Fruit fly (Drosophila melanogaster) whole organism, pupa: ENCODE data around the gene ZIPIC.

ENCODE experiments used
- CG10348 ChIP-seq: fragments of 200-800 bp; sonication (Bioruptor generic); IDR thresholded peaks from 2 replicates; pipeline ENCODE4 v1.3.6; 2022; ENCODE audit warnings: missing biosample characterization, missing genetic modification characterization
- CG12605 ChIP-seq: fragments of 200-800 bp; sonication (Bioruptor generic); IDR thresholded peaks from 2 replicates; pipeline ENCODE4 v1.3.6; 2022; ENCODE audit warnings: missing biosample characterization, missing genetic modification characterization
- CG13204 ChIP-seq: fragments of 200-800 bp; sonication (Bioruptor generic); optimal IDR thresholded peaks from 2 replicates; lab custom pipeline; 2018; ENCODE audit warnings: missing biosample characterization, mild to moderate bottlenecking, missing genetic modification characterization, moderate library complexity
- CG14655 ChIP-seq: fragments of 200-800 bp; sonication (Bioruptor generic); optimal IDR thresholded peaks from 3 replicates; lab custom pipeline; 2017; ENCODE audit warnings: mild to moderate bottlenecking, missing biosample characterization, missing genetic modification reagents, missing genetic modification characterization
- CG15710 ChIP-seq: fragments of 200-800 bp; sonication (Bioruptor generic); optimal IDR thresholded peaks from 2 replicates; lab custom pipeline; 2018; ENCODE audit warnings: missing biosample characterization, mild to moderate bottlenecking, missing genetic modification characterization, moderate library complexity
- CG17806 ChIP-seq: fragments of 200-800 bp; sonication (Bioruptor generic); optimal IDR thresholded peaks from 2 replicates; lab custom pipeline; 2018; ENCODE audit warnings: missing biosample characterization, mild to moderate bottlenecking, missing genetic modification characterization, moderate library complexity
- CG32121 ChIP-seq: fragments of 200-800 bp; sonication (Bioruptor generic); IDR thresholded peaks from 2 replicates; pipeline ENCODE4 v1.3.6; 2022; ENCODE audit warnings: missing biosample characterization, missing genetic modification characterization
- CG34367 ChIP-seq: fragments of 200-800 bp; sonication (Bioruptor generic); optimal IDR thresholded peaks from 2 replicates; lab custom pipeline; 2018; ENCODE audit warnings: missing biosample characterization, mild to moderate bottlenecking, missing genetic modification characterization
- CG4496 ChIP-seq: fragments of 200-800 bp; sonication (Bioruptor generic); IDR thresholded peaks from 3 replicates; pipeline ENCODE4 v1.3.6; 2022; ENCODE audit warnings: missing biosample characterization, missing genetic modification characterization
- CG8159 ChIP-seq: fragments of 200-800 bp; sonication (Bioruptor generic); optimal IDR thresholded peaks from 3 replicates; lab custom pipeline; 2018; ENCODE audit warnings: missing biosample characterization, mild to moderate bottlenecking, missing genetic modification characterization, moderate library complexity
- CG8301 ChIP-seq: fragments of 200-800 bp; sonication (Bioruptor generic); optimal IDR thresholded peaks from 2 replicates; lab custom pipeline; 2018; ENCODE audit warnings: missing biosample characterization, mild to moderate bottlenecking, missing genetic modification characterization
- CG9948 ChIP-seq: fragments of 200-800 bp; sonication (Bioruptor generic); optimal IDR thresholded peaks from 2 replicates; lab custom pipeline; 2018; ENCODE audit warnings: missing biosample characterization, mild to moderate bottlenecking, missing genetic modification characterization, moderate library complexity
- D1 ChIP-seq: fragments of 200-800 bp; sonication (Bioruptor generic); optimal IDR thresholded peaks from 2 replicates; lab custom pipeline; 2018; ENCODE audit warnings: missing biosample characterization, mild to moderate bottlenecking, missing genetic modification characterization, moderate library complexity
- EcR ChIP-seq: fragments of 200-800 bp; sonication (Bioruptor generic); optimal IDR thresholded peaks from 3 replicates; lab custom pipeline; 2019; ENCODE audit warnings: missing biosample characterization, missing genetic modification characterization, mild to moderate bottlenecking, moderate library complexity, missing genetic modification reagents
- Ets98B ChIP-seq: fragments of 200-800 bp; sonication (Bioruptor generic); IDR thresholded peaks from 2 replicates; pipeline ENCODE4 v1.3.6; 2022; ENCODE audit warnings: missing biosample characterization, missing genetic modification characterization
- Pif1A ChIP-seq: fragments of 200-800 bp; sonication (Bioruptor generic); optimal IDR thresholded peaks from 3 replicates; lab custom pipeline; 2016; ENCODE audit warnings: missing biosample characterization, missing genetic modification characterization
- Pif1B ChIP-seq: fragments of 200-800 bp; sonication (Bioruptor generic); optimal IDR thresholded peaks from 3 replicates; lab custom pipeline; 2016; ENCODE audit warnings: missing biosample characterization, missing genetic modification characterization
- Snoo ChIP-seq: fragments of 200-800 bp; sonication (Bioruptor generic); optimal IDR thresholded peaks from 3 replicates; lab custom pipeline; 2017; ENCODE audit warnings: missing biosample characterization, mild to moderate bottlenecking, missing genetic modification characterization, inconsistent platforms
- fd96Ca ChIP-seq: fragments of 200-800 bp; sonication (Bioruptor generic); IDR thresholded peaks from 3 replicates; pipeline ENCODE4 v1.3.6; 2022; ENCODE audit warnings: missing biosample characterization, missing genetic modification characterization
- gl ChIP-seq: fragments of 200-800 bp; sonication (Bioruptor generic); optimal IDR thresholded peaks from 2 replicates; lab custom pipeline; 2018; ENCODE audit warnings: missing biosample characterization, mild to moderate bottlenecking, missing genetic modification characterization
- rn ChIP-seq: fragments of 200-800 bp; sonication (Bioruptor generic); IDR thresholded peaks from 2 replicates; pipeline ENCODE4 v1.3.6; 2022; ENCODE audit warnings: missing biosample characterization, missing genetic modification characterization

The ZIPIC gene

DNA sequence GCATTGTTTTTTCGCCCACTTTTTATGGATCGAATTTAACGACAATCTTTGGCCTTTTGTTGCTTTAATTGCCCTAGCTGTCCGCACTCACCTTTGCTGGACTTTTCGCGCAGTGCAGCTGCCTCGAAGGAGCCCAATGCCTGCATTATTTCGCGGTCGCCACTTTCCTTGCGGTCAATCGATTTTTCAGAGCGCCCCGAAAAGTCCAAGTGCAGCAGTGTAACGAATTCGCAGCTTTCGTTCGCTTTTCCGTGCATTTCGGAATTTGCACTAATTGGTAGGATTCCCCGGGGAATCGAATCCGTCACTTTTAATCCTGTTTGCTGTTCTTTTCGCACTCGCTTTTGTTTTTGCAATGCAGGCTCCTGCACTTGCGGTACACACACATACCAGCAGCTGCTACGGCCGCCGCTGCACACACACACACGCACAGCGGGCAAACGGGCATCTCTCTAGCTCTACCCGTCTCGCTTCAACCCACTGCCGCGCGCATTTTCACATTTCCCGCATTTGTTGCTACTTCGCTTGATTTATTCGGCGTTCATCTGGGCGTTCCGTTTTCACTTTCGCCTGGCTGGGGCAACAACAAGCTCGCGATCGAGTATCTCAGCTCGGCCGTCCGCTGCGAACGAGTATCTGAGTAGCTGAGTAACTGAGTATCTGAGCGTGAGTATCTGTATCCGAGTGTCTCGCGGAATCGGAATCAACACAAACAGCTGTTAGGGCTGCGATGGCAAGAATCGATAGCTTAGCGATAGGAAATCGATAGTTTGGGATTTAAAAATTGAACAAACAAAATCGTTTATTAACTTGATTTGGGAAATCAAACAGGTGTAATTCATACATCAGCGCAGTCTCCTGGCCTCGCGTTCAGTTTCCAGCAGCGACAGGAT lies 14.9 kb downstream of the ZIPIC start, which contains the start of gene Mgat2:
TSS of gene Mgat2 (minus strand) at position 663 of the 893 bp plus-strand sequence.
- TF ChIP-seq Pif1B (GFP tag; lab: Kevin White, UChicago) (no peak), Snoo (tag; lab: Kevin White, UChicago) (peak; percentile 17), fd96Ca (no peak), CG34367 (no peak), CG14655 (GFP tag; lab: Kevin White, UChicago) (no peak), D1 (tag; lab: Kevin White, UChicago) (no peak), CG8301 (tag; lab: Kevin White, UChicago) (no peak), rn (GFP tag; lab: Robert Waterston, UW) (no peak), gl (tag; lab: Kevin White, UChicago) (no peak), CG8159 (tag; lab: Kevin White, UChicago) (no peak), EcR (GFP tag; lab: Kevin White, UChicago) (no peak), CG10348 (GFP tag; lab: Robert Waterston, UW) (no peak), CG17806 (peak; percentile 2), CG12605 (GFP tag; lab: Robert Waterston, UW) (peak; percentile 47), CG4496 (GFP tag; lab: Robert Waterston, UW) (peak; percentile 61; the same call in 2 of the 3 replicates), CG32121 (GFP tag; lab: Robert Waterston, UW) (no peak; the same call in 1 of the 2 replicates), CG13204 (peak; percentile 98), Ets98B (GFP tag; lab: Robert Waterston, UW) (peak; percentile 65; the same call in 1 of the 2 replicates), CG9948 (tag; lab: Kevin White, UChicago) (no peak), Pif1A (GFP tag; lab: Kevin White, UChicago) (no peak), CG15710 (tag; lab: Kevin White, UChicago) (no peak)
- TF ChIP-seq, all 21 proteins: peak for 6

DNA sequence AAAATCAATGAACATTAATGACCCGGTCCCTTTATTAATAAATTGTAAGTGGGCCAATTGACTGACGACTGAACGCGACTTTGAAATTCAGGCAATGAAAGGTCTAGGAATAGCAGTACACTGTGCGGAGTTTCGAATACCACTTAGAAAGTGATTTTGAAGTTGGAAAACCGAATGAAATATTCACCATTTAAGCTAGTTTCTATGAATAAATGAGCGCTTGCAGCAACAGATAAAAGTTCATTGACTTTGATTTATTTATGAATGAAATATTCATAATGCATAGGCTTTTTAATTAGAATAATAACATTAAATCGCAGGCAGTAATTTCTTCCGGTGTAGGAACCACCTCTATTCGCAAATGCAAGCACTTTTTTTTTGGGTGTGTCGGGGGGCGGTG lies 15.7 kb downstream of the ZIPIC start:
- TF ChIP-seq Pif1B (GFP tag; lab: Kevin White, UChicago) (no peak), CG17806 (peak; percentile 8), CG15710 (tag; lab: Kevin White, UChicago) (peak; percentile 9), EcR (GFP tag; lab: Kevin White, UChicago) (no peak), CG12605 (GFP tag; lab: Robert Waterston, UW) (no peak), CG14655 (GFP tag; lab: Kevin White, UChicago) (no peak), CG10348 (GFP tag; lab: Robert Waterston, UW) (no peak), gl (tag; lab: Kevin White, UChicago) (no peak), Pif1A (GFP tag; lab: Kevin White, UChicago) (no peak), CG13204 (no peak), CG34367 (no peak), rn (GFP tag; lab: Robert Waterston, UW) (0 out of 2 replicates have a peak, but pooled peaks have one; percentile 21), CG8301 (tag; lab: Kevin White, UChicago) (peak; percentile 44), fd96Ca (peak; percentile 37; the same call in 1 of the 3 replicates), D1 (tag; lab: Kevin White, UChicago) (no peak), CG8159 (tag; lab: Kevin White, UChicago) (peak; percentile 27), CG4496 (GFP tag; lab: Robert Waterston, UW) (peak; percentile 64; the same call in 2 of the 3 replicates), Ets98B (GFP tag; lab: Robert Waterston, UW) (peak; percentile 57), Snoo (tag; lab: Kevin White, UChicago) (no peak), CG9948 (tag; lab: Kevin White, UChicago) (peak; percentile 20), CG32121 (GFP tag; lab: Robert Waterston, UW) (peak; percentile 73)

DNA sequence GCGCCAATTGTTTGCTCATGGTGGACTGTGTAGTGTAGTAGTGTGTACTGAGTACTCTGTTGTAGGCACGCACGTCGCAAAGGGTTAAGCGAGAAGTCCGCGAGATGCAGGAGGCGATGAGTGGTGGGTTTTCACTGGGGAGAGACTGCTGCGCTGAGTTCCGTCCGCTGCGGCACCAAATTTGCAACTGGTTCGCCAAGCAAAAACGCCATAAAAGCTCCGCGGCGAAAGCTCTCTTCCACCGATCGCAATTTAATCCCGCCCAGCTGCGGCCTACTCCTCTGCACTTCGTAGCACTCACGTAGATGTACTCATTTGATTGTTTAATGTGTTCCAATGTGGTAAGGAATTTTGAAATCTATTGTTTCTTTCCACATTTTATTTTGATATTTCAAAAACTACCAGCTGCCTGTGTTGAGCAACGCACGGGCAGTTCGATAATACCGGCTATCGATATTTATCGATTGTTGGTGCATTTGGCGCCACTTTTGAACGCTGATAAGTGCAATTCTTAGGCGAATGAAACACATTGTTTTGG lies 21.6 kb downstream of the ZIPIC start, which contains the start of gene CG7920:
TSS of gene CG7920 (minus strand) at position 308 of the 538 bp plus-strand sequence.
- TF ChIP-seq Pif1B (GFP tag; lab: Kevin White, UChicago), result no peak
- peak; percentile 44; the same call in 1 of the 2 replicates for TF ChIP-seq CG12605 (GFP tag; lab: Robert Waterston, UW)
- peak; percentile 7 for TF ChIP-seq CG34367
- TF ChIP-seq CG32121 (GFP tag; lab: Robert Waterston, UW), result 0 out of 2 replicates have a peak, but pooled peaks have one; percentile 24
- TF ChIP-seq D1 (tag; lab: Kevin White, UChicago), result no peak
- peak; percentile 6 for TF ChIP-seq CG17806
- TF ChIP-seq fd96Ca, result no peak
- TF ChIP-seq CG4496 (GFP tag; lab: Robert Waterston, UW), result 0 out of 3 replicates have a peak, but pooled peaks have one; percentile 36
- peak; percentile 6 for TF ChIP-seq CG8301 (tag; lab: Kevin White, UChicago)
- peak; percentile 40; the same call in 1 of the 2 replicates for TF ChIP-seq Ets98B (GFP tag; lab: Robert Waterston, UW)
- peak; percentile 45 for TF ChIP-seq CG13204
- TF ChIP-seq, all 21 proteins: peak for 8

DNA sequence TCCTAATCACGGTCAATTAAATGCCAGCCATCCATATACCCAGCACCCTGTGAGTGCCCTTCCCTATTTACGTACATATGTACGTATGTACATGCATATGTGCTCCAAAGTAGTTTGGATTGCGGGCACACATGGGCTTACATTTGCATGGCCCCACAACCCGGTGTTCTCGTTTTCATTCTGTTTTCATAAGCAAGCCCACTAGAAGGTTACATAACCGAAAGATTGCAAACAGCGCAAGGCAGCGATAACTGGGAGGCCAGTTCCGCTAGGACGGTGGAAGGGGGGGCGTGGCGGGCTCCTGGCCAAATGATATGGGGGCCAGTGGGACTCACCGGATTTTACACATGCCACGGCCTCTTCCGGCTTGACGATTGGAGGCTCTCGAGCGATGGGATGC lies 22.2 kb downstream of the ZIPIC start:
- TF ChIP-seq CG17806, result no peak
- TF ChIP-seq CG8159 (tag; lab: Kevin White, UChicago), result no peak
- no peak for TF ChIP-seq EcR (GFP tag; lab: Kevin White, UChicago)
- TF ChIP-seq Pif1A (GFP tag; lab: Kevin White, UChicago), result no peak
- TF ChIP-seq fd96Ca, result no peak
- TF ChIP-seq CG10348 (GFP tag; lab: Robert Waterston, UW), result no peak
- TF ChIP-seq CG4496 (GFP tag; lab: Robert Waterston, UW), result no peak
- no peak for TF ChIP-seq CG12605 (GFP tag; lab: Robert Waterston, UW)
- TF ChIP-seq rn (GFP tag; lab: Robert Waterston, UW), result no peak
- no peak for TF ChIP-seq CG14655 (GFP tag; lab: Kevin White, UChicago)
- TF ChIP-seq CG34367, result no peak
- no peak for TF ChIP-seq D1 (tag; lab: Kevin White, UChicago)
- no peak for TF ChIP-seq gl (tag; lab: Kevin White, UChicago)
- no peak for TF ChIP-seq Pif1B (GFP tag; lab: Kevin White, UChicago)
- no peak for TF ChIP-seq Snoo (tag; lab: Kevin White, UChicago)
- no peak for TF ChIP-seq CG32121 (GFP tag; lab: Robert Waterston, UW)
- TF ChIP-seq Ets98B (GFP tag; lab: Robert Waterston, UW), result no peak
- TF ChIP-seq CG15710 (tag; lab: Kevin White, UChicago), result no peak
- no peak for TF ChIP-seq CG8301 (tag; lab: Kevin White, UChicago)
- TF ChIP-seq CG9948 (tag; lab: Kevin White, UChicago), result no peak
- TF ChIP-seq, all 21 proteins: peak for 0
